Worm (Caenorhabditis elegans): Measurements from ENCODE around the gene gst-34.

ce11 chrII:15217949-15218348 is 34.9 kb upstream of the gst-34 start:
- TF ChIP-seq nhr-77 (tag; optimal IDR thresholded peaks at IDR 0.05) (no peak), nhr-90 (tag; optimal IDR thresholded peaks at IDR 0.05; ENCODE audit: poor library complexity) (no peak), nhr-28 (tag; optimal IDR thresholded peaks at IDR 0.05) (no peak), nhr-11 (tag; optimal IDR thresholded peaks at IDR 0.05) (no peak), mef-2 (tag; optimal IDR thresholded peaks at IDR 0.05) (no peak), nhr-237 (tag; optimal IDR thresholded peaks at IDR 0.05) (no peak), nhr-12 (tag; optimal IDR thresholded peaks at IDR 0.05) (no peak), ceh-82 (tag; optimal IDR thresholded peaks at IDR 0.05) (no peak), blmp-1 (tag; optimal IDR thresholded peaks at IDR 0.05) (peak; percentile 94), tbx-2 (tag; optimal IDR thresholded peaks at IDR 0.05) (no peak), tlp-1 (tag; optimal IDR thresholded peaks at IDR 0.05) (no peak)

Data from whole organism, L1 larva.